Fruit fly (Drosophila melanogaster) whole organism, pupa: ENCODE measurements around the gene CG11771.

Source experiments
- CG10348 ChIP-seq: fragments of 200-800 bp; sonication (Bioruptor generic); IDR thresholded peaks from 2 replicates; pipeline ENCODE4 v1.3.6; 2022; ENCODE audit warnings: missing biosample characterization, missing genetic modification characterization
- CG12605 ChIP-seq: fragments of 200-800 bp; sonication (Bioruptor generic); IDR thresholded peaks from 2 replicates; pipeline ENCODE4 v1.3.6; 2022; ENCODE audit warnings: missing biosample characterization, missing genetic modification characterization
- CG13204 ChIP-seq: fragments of 200-800 bp; sonication (Bioruptor generic); optimal IDR thresholded peaks from 2 replicates; lab custom pipeline; 2018; ENCODE audit warnings: missing biosample characterization, mild to moderate bottlenecking, missing genetic modification characterization, moderate library complexity
- CG14655 ChIP-seq: fragments of 200-800 bp; sonication (Bioruptor generic); optimal IDR thresholded peaks from 3 replicates; lab custom pipeline; 2017; ENCODE audit warnings: mild to moderate bottlenecking, missing biosample characterization, missing genetic modification reagents, missing genetic modification characterization
- CG15710 ChIP-seq: fragments of 200-800 bp; sonication (Bioruptor generic); optimal IDR thresholded peaks from 2 replicates; lab custom pipeline; 2018; ENCODE audit warnings: missing biosample characterization, mild to moderate bottlenecking, missing genetic modification characterization, moderate library complexity
- CG17806 ChIP-seq: fragments of 200-800 bp; sonication (Bioruptor generic); optimal IDR thresholded peaks from 2 replicates; lab custom pipeline; 2018; ENCODE audit warnings: missing biosample characterization, mild to moderate bottlenecking, missing genetic modification characterization, moderate library complexity
- CG32121 ChIP-seq: fragments of 200-800 bp; sonication (Bioruptor generic); IDR thresholded peaks from 2 replicates; pipeline ENCODE4 v1.3.6; 2022; ENCODE audit warnings: missing biosample characterization, missing genetic modification characterization
- CG34367 ChIP-seq: fragments of 200-800 bp; sonication (Bioruptor generic); optimal IDR thresholded peaks from 2 replicates; lab custom pipeline; 2018; ENCODE audit warnings: missing biosample characterization, mild to moderate bottlenecking, missing genetic modification characterization
- CG4496 ChIP-seq: fragments of 200-800 bp; sonication (Bioruptor generic); IDR thresholded peaks from 3 replicates; pipeline ENCODE4 v1.3.6; 2022; ENCODE audit warnings: missing biosample characterization, missing genetic modification characterization
- CG8159 ChIP-seq: fragments of 200-800 bp; sonication (Bioruptor generic); optimal IDR thresholded peaks from 3 replicates; lab custom pipeline; 2018; ENCODE audit warnings: missing biosample characterization, mild to moderate bottlenecking, missing genetic modification characterization, moderate library complexity
- CG8301 ChIP-seq: fragments of 200-800 bp; sonication (Bioruptor generic); optimal IDR thresholded peaks from 2 replicates; lab custom pipeline; 2018; ENCODE audit warnings: missing biosample characterization, mild to moderate bottlenecking, missing genetic modification characterization
- CG9948 ChIP-seq: fragments of 200-800 bp; sonication (Bioruptor generic); optimal IDR thresholded peaks from 2 replicates; lab custom pipeline; 2018; ENCODE audit warnings: missing biosample characterization, mild to moderate bottlenecking, missing genetic modification characterization, moderate library complexity
- D1 ChIP-seq: fragments of 200-800 bp; sonication (Bioruptor generic); optimal IDR thresholded peaks from 2 replicates; lab custom pipeline; 2018; ENCODE audit warnings: missing biosample characterization, mild to moderate bottlenecking, missing genetic modification characterization, moderate library complexity
- EcR ChIP-seq: fragments of 200-800 bp; sonication (Bioruptor generic); optimal IDR thresholded peaks from 3 replicates; lab custom pipeline; 2019; ENCODE audit warnings: missing biosample characterization, missing genetic modification characterization, mild to moderate bottlenecking, moderate library complexity, missing genetic modification reagents
- Ets98B ChIP-seq: fragments of 200-800 bp; sonication (Bioruptor generic); IDR thresholded peaks from 2 replicates; pipeline ENCODE4 v1.3.6; 2022; ENCODE audit warnings: missing biosample characterization, missing genetic modification characterization
- Pif1A ChIP-seq: fragments of 200-800 bp; sonication (Bioruptor generic); optimal IDR thresholded peaks from 3 replicates; lab custom pipeline; 2016; ENCODE audit warnings: missing biosample characterization, missing genetic modification characterization
- Pif1B ChIP-seq: fragments of 200-800 bp; sonication (Bioruptor generic); optimal IDR thresholded peaks from 3 replicates; lab custom pipeline; 2016; ENCODE audit warnings: missing biosample characterization, missing genetic modification characterization
- Snoo ChIP-seq: fragments of 200-800 bp; sonication (Bioruptor generic); optimal IDR thresholded peaks from 3 replicates; lab custom pipeline; 2017; ENCODE audit warnings: missing biosample characterization, mild to moderate bottlenecking, missing genetic modification characterization, inconsistent platforms
- fd96Ca ChIP-seq: fragments of 200-800 bp; sonication (Bioruptor generic); IDR thresholded peaks from 3 replicates; pipeline ENCODE4 v1.3.6; 2022; ENCODE audit warnings: missing biosample characterization, missing genetic modification characterization
- gl ChIP-seq: fragments of 200-800 bp; sonication (Bioruptor generic); optimal IDR thresholded peaks from 2 replicates; lab custom pipeline; 2018; ENCODE audit warnings: missing biosample characterization, mild to moderate bottlenecking, missing genetic modification characterization
- rn ChIP-seq: fragments of 200-800 bp; sonication (Bioruptor generic); IDR thresholded peaks from 2 replicates; pipeline ENCODE4 v1.3.6; 2022; ENCODE audit warnings: missing biosample characterization, missing genetic modification characterization

CG11771 gene

dm6 chr3R:24926752-24927320 lies 5.0 kb upstream of the CG11771 start:
- TF ChIP-seq CG13204 (GFP tag; lab: Kevin White, UChicago) (no peak), CG15710 (tag; lab: Kevin White, UChicago) (no peak)

dm6 chr3R:24934542-24934941 lies 2.7 kb downstream of the CG11771 start:
- no peak for TF ChIP-seq Ets98B (GFP tag; lab: Robert Waterston, UW)
- no peak for TF ChIP-seq CG4496
- no peak for TF ChIP-seq CG14655
- no peak for TF ChIP-seq CG10348 (GFP tag; lab: Robert Waterston, UW)
- no peak for TF ChIP-seq CG17806 (tag; lab: Kevin White, UChicago)
- TF ChIP-seq Pif1A (GFP tag; lab: Kevin White, UChicago), result no peak
- TF ChIP-seq CG15710 (tag; lab: Kevin White, UChicago), result no peak
- TF ChIP-seq CG13204 (GFP tag; lab: Kevin White, UChicago), result no peak
- no peak for TF ChIP-seq CG8159 (tag; lab: Kevin White, UChicago)
- no peak for TF ChIP-seq gl (tag; lab: Kevin White, UChicago)
- no peak for TF ChIP-seq rn (GFP tag; lab: Robert Waterston, UW)
- no peak for TF ChIP-seq fd96Ca (GFP tag; lab: Robert Waterston, UW)
- TF ChIP-seq CG34367, result no peak
- TF ChIP-seq CG8301, result no peak
- TF ChIP-seq CG9948, result no peak
- TF ChIP-seq Pif1B, result no peak
- TF ChIP-seq CG12605 (GFP tag; lab: Robert Waterston, UW), result no peak
- TF ChIP-seq EcR (GFP tag; lab: Kevin White, UChicago), result no peak

- TF ChIP-seq CG14655, result no peak
- peak; percentile 43 for TF ChIP-seq gl (tag; lab: Kevin White, UChicago)
Measured at dm6 chr3R:24935758-24936157, 3.9 kb downstream of the CG11771 start.

dm6 chr3R:24938049-24938448 lies 6.2 kb downstream of the CG11771 start, which contains the start of gene Osbp:
TSS of gene Osbp (minus strand) at chr3R:24938222.
- TF ChIP-seq Snoo (tag; lab: Kevin White, UChicago) (peak; percentile 2), Pif1B (no peak)

dm6 chr3R:24944920-24945853 lies 13.4 kb downstream of the CG11771 start, which contains the start of the genes ssh and Nmnat:
TSS of gene ssh (minus strand) at chr3R:24944956.
TSS of gene Nmnat (plus strand) at chr3R:24945237.
- TF ChIP-seq CG8159 (tag; lab: Kevin White, UChicago) (no peak), CG8301 (no peak), CG9948 (no peak), Pif1A (GFP tag; lab: Kevin White, UChicago) (no peak), CG17806 (tag; lab: Kevin White, UChicago) (no peak), Ets98B (GFP tag; lab: Robert Waterston, UW) (no peak), CG4496 (0 out of 3 replicates have a peak, but pooled peaks have one; percentile 28), fd96Ca (GFP tag; lab: Robert Waterston, UW) (0 out of 3 replicates have a peak, but pooled peaks have one; percentile 13), CG14655 (no peak), rn (GFP tag; lab: Robert Waterston, UW) (no peak), CG12605 (GFP tag; lab: Robert Waterston, UW) (no peak), CG10348 (GFP tag; lab: Robert Waterston, UW) (no peak), Snoo (tag; lab: Kevin White, UChicago) (no peak), gl (tag; lab: Kevin White, UChicago) (no peak), CG32121 (no peak)

dm6 chr3R:24947332-24947731 lies 15.5 kb downstream of the CG11771 start, which contains the start of gene mah:
TSS of gene mah (plus strand) at chr3R:24947632.
- TF ChIP-seq EcR (GFP tag; lab: Kevin White, UChicago) (peak; percentile 25), gl (tag; lab: Kevin White, UChicago) (peak; percentile 59), CG9948 (no peak), CG13204 (GFP tag; lab: Kevin White, UChicago) (no peak)

dm6 chr3R:24953152-24953551 lies 21.3 kb downstream of the CG11771 start:
- TF ChIP-seq CG10348 (GFP tag; lab: Robert Waterston, UW) (no peak), D1 (tag; lab: Kevin White, UChicago) (no peak), CG8301 (no peak), CG34367 (peak; percentile 66), CG32121 (no peak), CG15710 (tag; lab: Kevin White, UChicago) (peak; percentile 56), CG4496 (0 out of 3 replicates have a peak, but pooled peaks have one; percentile 10), CG8159 (tag; lab: Kevin White, UChicago) (peak; percentile 66), gl (tag; lab: Kevin White, UChicago) (peak; percentile 27), EcR (GFP tag; lab: Kevin White, UChicago) (no peak), CG13204 (GFP tag; lab: Kevin White, UChicago) (no peak), Ets98B (GFP tag; lab: Robert Waterston, UW) (no peak), CG9948 (peak; percentile 68), CG12605 (GFP tag; lab: Robert Waterston, UW) (no peak; the same call in 1 of the 2 replicates), Pif1B (no peak), CG14655 (no peak), rn (GFP tag; lab: Robert Waterston, UW) (no peak), CG17806 (tag; lab: Kevin White, UChicago) (peak; percentile 76), Snoo (tag; lab: Kevin White, UChicago) (no peak), Pif1A (GFP tag; lab: Kevin White, UChicago) (no peak), fd96Ca (GFP tag; lab: Robert Waterston, UW) (no peak)
